Worm (Caenorhabditis elegans) whole organism, midembryonic: ENCODE data around the gene pgl-1.

Experiments used
- T22C8.4 ChIP-seq: fragments of 200-800 bp; sonication (Bioruptor generic); IDR thresholded peaks from 2 replicates; pipeline ENCODE4 v1.3.6; 2022; ENCODE audit warnings: missing genetic modification characterization, missing compliant biosample characterization
- cog-1 ChIP-seq: sonication (generic microtip); optimal IDR thresholded peaks from 2 replicates; lab custom pipeline; 2016; ENCODE audit warnings: missing genetic modification characterization, missing compliant biosample characterization
- flt-1 ChIP-seq: fragments of 200-800 bp; sonication (Bioruptor generic); IDR thresholded peaks from 2 replicates; pipeline ENCODE4 v1.3.6; 2022; ENCODE audit warnings: missing genetic modification characterization, missing compliant biosample characterization
- klf-2 ChIP-seq: fragments of 200-800 bp; sonication (Bioruptor generic); conservative IDR thresholded peaks from 2 replicates; pipeline ENCODE4 v1.3.6; 2022; ENCODE audit warnings: missing genetic modification reagents, missing genetic modification characterization, missing compliant biosample characterization
- med-1 ChIP-seq: sonication (generic microtip); optimal IDR thresholded peaks from 2 replicates; lab custom pipeline; 2017; ENCODE audit warnings: missing genetic modification characterization, mild to moderate bottlenecking, missing compliant biosample characterization, antibody characterized with exemption, missing genetic modification reagents; ENCODE audit not compliant: insufficient read depth
- ref-1 ChIP-seq: fragments of 200-800 bp; sonication (Bioruptor generic); conservative IDR thresholded peaks from 2 replicates; pipeline ENCODE4 v1.3.6; 2022; ENCODE audit warnings: missing genetic modification reagents, missing genetic modification characterization, missing compliant biosample characterization
- tab-1 ChIP-seq: fragments of 200-800 bp; sonication (Bioruptor generic); IDR thresholded peaks from 2 replicates; pipeline ENCODE4 v1.3.6; 2022; ENCODE audit warnings: missing genetic modification characterization, missing compliant biosample characterization
- ztf-23 ChIP-seq: fragments of 200-800 bp; sonication (Bioruptor generic); IDR thresholded peaks from 2 replicates; pipeline ENCODE4 v1.3.6; 2022; ENCODE audit warnings: missing genetic modification reagents, missing genetic modification characterization, missing compliant biosample characterization
- ztf-29 ChIP-seq: fragments of 200-800 bp; sonication (Bioruptor generic); IDR thresholded peaks from 2 replicates; pipeline ENCODE4 v1.3.6; 2022; ENCODE audit warnings: missing genetic modification reagents, missing genetic modification characterization, missing compliant biosample characterization

Gene pgl-1

DNA sequence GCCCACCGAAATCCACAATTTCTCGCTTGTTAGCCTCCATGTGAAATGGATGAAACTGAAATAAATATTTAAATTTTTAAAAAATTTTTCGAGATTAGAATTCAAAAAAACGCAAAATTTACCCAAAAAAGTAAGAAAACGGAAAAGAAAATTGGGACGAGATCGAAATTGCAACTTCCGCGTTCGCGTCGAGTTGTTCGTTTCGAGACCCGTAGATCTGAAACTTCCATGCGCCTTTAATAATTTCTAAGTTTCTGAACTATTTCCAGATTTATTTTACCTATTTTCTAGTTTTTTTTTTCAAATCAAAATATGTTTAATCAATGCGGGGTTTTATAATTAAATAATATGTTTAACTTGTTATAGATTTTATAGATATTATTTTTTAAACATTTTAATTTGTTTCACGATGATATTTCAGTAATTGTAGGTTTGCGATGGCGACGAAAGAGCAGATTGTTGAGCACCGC, at the start of gene pgl-1, which contains the start of gene him-3:
Gene pgl-1, minus strand, starts transcription at position 230 of the 470 bp plus-strand sequence.
Gene him-3, plus strand, starts transcription at position 420 of the 470 bp plus-strand sequence.
- no peak for TF ChIP-seq ref-1
- no peak for TF ChIP-seq ztf-23 (GFP tag; lab: Robert Waterston, UW)
- TF ChIP-seq flt-1 (GFP tag; lab: Robert Waterston, UW) = no peak
- no peak for TF ChIP-seq ztf-29
- TF ChIP-seq klf-2 (GFP tag; lab: Robert Waterston, UW) = no peak
- TF ChIP-seq T22C8.4 (GFP tag; lab: Robert Waterston, UW) = no peak
- TF ChIP-seq med-1 (GFP tag; lab: Kevin White, UChicago) = no peak
- TF ChIP-seq tab-1 (GFP tag; lab: Robert Waterston, UW) = no peak
- no peak for TF ChIP-seq cog-1 (tag; lab: Kevin White, UChicago)

DNA sequence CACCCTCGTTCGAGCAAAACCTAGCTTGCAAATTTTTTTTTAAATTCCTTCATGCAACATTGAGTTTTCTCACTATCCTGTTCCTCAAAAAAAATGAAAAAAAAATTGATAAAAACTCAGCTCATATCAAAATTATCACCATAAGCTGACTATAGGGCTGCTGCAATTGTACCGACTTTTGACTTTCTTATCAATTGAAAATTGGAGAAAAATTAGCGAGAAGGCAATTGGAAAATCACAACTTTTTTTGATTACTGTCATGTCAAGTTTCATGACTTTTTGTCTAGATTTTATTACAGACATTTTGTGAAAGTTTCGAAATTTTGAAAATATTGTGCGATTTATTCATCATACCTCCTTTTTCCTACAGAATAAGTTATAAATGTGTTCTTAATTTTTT, 48.7 kb upstream of the pgl-1 start:
- TF ChIP-seq T22C8.4 (GFP tag; lab: Robert Waterston, UW) (no peak), ztf-29 (no peak), tab-1 (GFP tag; lab: Robert Waterston, UW) (no peak), med-1 (GFP tag; lab: Kevin White, UChicago) (no peak), ztf-23 (GFP tag; lab: Robert Waterston, UW) (no peak), flt-1 (GFP tag; lab: Robert Waterston, UW) (no peak), cog-1 (tag; lab: Kevin White, UChicago) (no peak), ref-1 (no peak), klf-2 (GFP tag; lab: Robert Waterston, UW) (no peak)

DNA sequence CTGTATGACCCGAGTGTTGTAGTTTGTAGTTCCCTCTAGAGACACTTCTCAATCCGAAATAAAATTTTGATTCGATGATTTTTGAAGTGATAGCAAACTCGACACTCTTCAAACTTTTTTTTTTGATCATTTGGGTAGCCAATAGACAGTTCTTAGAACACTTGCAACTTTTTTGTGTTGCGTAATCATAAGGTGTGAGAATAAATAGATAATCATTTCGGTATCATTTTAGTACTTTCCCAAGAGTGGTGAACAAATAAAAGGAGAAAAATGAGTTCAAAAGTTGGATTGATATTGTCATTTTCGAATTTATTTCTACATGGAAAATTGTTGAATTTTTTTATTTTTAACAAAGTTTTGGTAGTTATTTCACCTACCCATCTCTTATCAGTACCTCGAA, 47.7 kb upstream of the pgl-1 start:
- TF ChIP-seq tab-1 (GFP tag; lab: Robert Waterston, UW) (no peak), ref-1 (no peak), ztf-23 (GFP tag; lab: Robert Waterston, UW) (no peak)

DNA sequence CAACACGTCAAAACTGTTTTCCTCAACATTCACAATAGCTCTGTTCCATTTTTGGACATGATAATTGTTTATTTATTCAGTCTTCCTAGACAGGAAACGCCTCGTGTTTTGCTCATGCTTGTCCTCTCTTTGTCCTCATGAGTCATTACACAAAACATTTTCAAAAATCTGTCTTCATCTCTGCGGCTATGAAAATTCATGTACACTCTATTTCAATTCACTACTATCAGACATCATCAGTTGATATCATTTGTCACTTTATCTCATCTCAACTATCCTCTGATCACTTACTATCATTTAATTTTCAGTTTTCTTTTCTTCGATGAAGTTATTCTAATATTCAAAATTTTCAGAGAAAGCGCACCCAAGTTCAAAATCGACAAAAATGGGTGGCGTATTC, 46.7 kb upstream of the pgl-1 start, which contains the start of gene adah-1:
Gene adah-1, plus strand, starts transcription at position 354 of the 400 bp plus-strand sequence.
- TF ChIP-seq ref-1 (no peak), ztf-29 (no peak), med-1 (GFP tag; lab: Kevin White, UChicago) (no peak)

DNA sequence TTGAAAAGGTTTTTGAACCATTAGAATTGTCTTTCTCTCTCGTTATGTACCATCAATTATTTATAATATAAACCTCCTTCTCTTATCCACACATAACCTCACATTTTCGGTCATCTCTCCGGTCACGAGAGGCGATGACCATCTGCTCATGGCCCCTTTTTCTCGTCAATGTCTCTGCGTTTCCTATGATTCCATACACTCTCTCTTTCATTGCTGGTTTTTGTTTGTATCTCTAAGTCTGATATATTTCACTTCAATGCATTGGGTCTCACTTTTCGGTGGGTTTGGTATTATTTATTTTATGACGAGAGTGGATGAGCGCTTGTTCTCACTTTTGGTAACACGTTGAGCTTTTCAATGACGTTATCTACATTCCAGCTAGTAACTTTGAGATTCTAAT, 45.9 kb upstream of the pgl-1 start:
- TF ChIP-seq klf-2 (GFP tag; lab: Robert Waterston, UW) (no peak), flt-1 (GFP tag; lab: Robert Waterston, UW) (no peak), T22C8.4 (GFP tag; lab: Robert Waterston, UW) (no peak), med-1 (GFP tag; lab: Kevin White, UChicago) (no peak), cog-1 (tag; lab: Kevin White, UChicago) (peak; percentile 63)

DNA sequence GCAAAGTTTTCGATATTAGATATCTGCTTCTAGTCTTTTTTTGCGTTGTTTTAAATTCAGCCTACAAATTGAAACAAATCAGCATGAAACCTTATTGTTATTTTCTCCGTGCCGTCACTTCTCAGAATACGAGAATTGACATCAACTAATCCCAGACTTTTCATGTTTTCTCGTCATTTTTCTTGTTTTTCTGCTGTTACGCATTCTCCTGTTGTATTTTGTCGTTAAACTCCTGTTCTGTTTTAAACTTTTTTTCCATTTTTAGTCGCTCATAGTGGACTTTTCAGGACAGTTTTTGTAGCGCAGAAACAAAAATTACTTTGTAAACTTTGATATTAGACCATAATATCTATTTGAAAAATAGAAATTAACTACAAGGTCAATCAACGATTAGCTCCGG, 45.1 kb upstream of the pgl-1 start:
- no peak for TF ChIP-seq ref-1
- no peak for TF ChIP-seq ztf-23 (GFP tag; lab: Robert Waterston, UW)
- no peak for TF ChIP-seq tab-1 (GFP tag; lab: Robert Waterston, UW)
- no peak for TF ChIP-seq med-1 (GFP tag; lab: Kevin White, UChicago)
- no peak for TF ChIP-seq klf-2 (GFP tag; lab: Robert Waterston, UW)
- TF ChIP-seq T22C8.4 (GFP tag; lab: Robert Waterston, UW) = no peak
- TF ChIP-seq flt-1 (GFP tag; lab: Robert Waterston, UW) = no peak
- TF ChIP-seq cog-1 (tag; lab: Kevin White, UChicago) = no peak
- TF ChIP-seq ztf-29 = no peak

DNA sequence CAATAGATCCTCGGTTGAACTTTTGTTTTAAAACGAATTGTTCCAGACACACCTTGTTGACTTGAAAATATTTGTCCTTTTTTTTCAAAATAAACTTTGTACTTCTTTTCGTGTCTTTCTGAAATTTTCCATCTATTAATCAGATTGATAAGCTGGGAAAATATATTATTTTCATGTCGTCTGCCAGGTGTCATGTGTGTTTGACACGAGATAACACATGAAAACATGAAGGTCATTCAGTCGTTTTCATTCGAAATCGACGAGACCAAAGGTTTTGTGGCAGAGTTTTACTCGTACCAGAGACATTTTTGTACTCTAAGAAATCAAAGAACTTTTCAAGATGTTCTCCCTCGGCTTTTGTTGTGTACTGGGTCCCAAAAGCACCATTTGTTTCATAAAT, 43.5 kb upstream of the pgl-1 start:
- no peak for TF ChIP-seq cog-1 (tag; lab: Kevin White, UChicago)
- no peak for TF ChIP-seq tab-1 (GFP tag; lab: Robert Waterston, UW)
- TF ChIP-seq ztf-23 (GFP tag; lab: Robert Waterston, UW) = no peak
- TF ChIP-seq T22C8.4 (GFP tag; lab: Robert Waterston, UW) = no peak
- no peak for TF ChIP-seq med-1 (GFP tag; lab: Kevin White, UChicago)
- no peak for TF ChIP-seq klf-2 (GFP tag; lab: Robert Waterston, UW)
- no peak for TF ChIP-seq flt-1 (GFP tag; lab: Robert Waterston, UW)
- no peak for TF ChIP-seq ref-1

DNA sequence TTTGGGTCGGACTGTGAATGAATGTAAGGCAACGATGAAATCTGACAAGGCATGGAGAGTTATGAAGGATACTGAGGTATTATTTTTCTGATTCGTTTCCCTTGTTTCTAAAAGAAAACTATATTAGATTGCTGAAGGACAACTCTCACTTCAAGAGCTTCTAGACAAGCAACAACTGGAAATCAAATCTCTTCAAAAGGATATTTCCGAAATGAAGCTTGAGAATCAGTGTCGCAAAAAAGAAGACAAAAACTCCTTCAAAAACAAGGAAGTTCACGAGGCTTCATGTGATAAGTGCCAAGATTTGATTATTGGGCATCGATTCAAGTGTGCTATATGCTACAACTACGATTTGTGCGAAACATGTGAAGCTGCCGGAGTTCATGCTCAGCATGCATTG, 41.5 kb upstream of the pgl-1 start:
- no peak for TF ChIP-seq klf-2 (GFP tag; lab: Robert Waterston, UW)
- no peak for TF ChIP-seq cog-1 (tag; lab: Kevin White, UChicago)
- TF ChIP-seq ref-1 = no peak
- no peak for TF ChIP-seq med-1 (GFP tag; lab: Kevin White, UChicago)
- TF ChIP-seq flt-1 (GFP tag; lab: Robert Waterston, UW) = no peak
- TF ChIP-seq T22C8.4 (GFP tag; lab: Robert Waterston, UW) = no peak
- no peak for TF ChIP-seq ztf-29
- no peak for TF ChIP-seq ztf-23 (GFP tag; lab: Robert Waterston, UW)
- TF ChIP-seq tab-1 (GFP tag; lab: Robert Waterston, UW) = no peak

DNA sequence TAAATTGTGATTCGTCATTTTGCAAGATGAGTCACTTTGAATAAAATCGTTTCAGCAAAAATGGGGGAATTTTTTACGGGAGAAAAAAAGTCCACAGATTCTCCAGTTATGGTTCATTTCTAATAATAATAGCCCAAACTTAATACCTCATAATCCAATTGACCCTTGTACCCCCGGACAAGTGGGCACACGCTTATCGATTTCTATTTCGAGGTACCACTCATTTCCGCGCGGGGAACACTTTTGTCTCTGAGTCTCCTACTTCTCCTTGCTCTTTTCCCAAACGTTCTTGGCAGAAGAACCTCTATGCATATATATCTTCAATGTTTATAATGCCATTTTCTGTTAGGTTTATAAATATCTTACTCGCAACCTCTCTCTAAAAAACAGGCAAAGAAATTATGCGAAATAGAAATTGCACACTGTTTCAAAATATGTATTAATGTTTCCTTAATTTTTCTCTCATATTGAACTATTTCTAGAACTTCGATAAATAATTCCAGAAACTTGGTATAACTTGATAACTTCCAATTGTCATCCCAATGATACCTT, 40.1 kb upstream of the pgl-1 start, which contains the start of gene gldi-4:
Gene gldi-4, plus strand, starts transcription at position 502 of the 552 bp plus-strand sequence.
- no peak for TF ChIP-seq ztf-23 (GFP tag; lab: Robert Waterston, UW)
- TF ChIP-seq flt-1 (GFP tag; lab: Robert Waterston, UW) = 0 out of 2 replicates have a peak, but pooled peaks have one; percentile 42
- TF ChIP-seq T22C8.4 (GFP tag; lab: Robert Waterston, UW) = no peak

DNA sequence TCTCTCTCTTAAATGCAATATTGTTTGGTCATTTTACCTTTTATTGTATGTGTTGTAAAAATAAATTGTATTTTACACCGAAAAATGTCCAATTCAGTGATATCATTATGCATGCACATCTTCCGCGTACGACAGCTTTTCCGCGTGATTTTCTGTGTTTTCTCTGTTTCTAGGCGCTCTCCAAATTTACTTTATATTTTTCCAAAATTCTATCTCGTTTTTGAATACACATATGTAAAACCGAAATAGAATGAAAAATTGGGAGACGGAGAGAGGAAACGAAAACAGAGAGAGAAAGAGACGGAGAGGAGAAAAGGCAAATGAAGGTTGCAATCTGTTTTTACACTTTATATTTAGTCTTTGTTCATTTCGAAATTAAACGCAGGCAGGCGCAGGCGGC, 39.4 kb upstream of the pgl-1 start:
- no peak for TF ChIP-seq med-1 (GFP tag; lab: Kevin White, UChicago)
- no peak for TF ChIP-seq ztf-29
- no peak for TF ChIP-seq cog-1 (tag; lab: Kevin White, UChicago)
- TF ChIP-seq tab-1 (GFP tag; lab: Robert Waterston, UW) = no peak
- TF ChIP-seq ref-1 = no peak
- TF ChIP-seq T22C8.4 (GFP tag; lab: Robert Waterston, UW) = no peak
- no peak for TF ChIP-seq ztf-23 (GFP tag; lab: Robert Waterston, UW)
- TF ChIP-seq flt-1 (GFP tag; lab: Robert Waterston, UW) = no peak
- no peak for TF ChIP-seq klf-2 (GFP tag; lab: Robert Waterston, UW)
